Fruit fly (Drosophila melanogaster) whole organism, embryonic: ENCODE measurements around the gene CG7497.

Source experiments
- Blimp-1 ChIP-seq: fragments of 200-800 bp; sonication (Bioruptor generic); optimal IDR thresholded peaks from 3 replicates; lab custom pipeline; 2018; ENCODE audit warnings: missing biosample characterization, missing genetic modification characterization, mild to moderate bottlenecking, moderate library complexity, missing genetic modification reagents
- CG11504 ChIP-seq: fragments of 200-800 bp; sonication (Bioruptor generic); optimal IDR thresholded peaks from 3 replicates; lab custom pipeline; 2019; ENCODE audit warnings: missing biosample characterization, mild to moderate bottlenecking, missing genetic modification characterization, moderate library complexity
- CG14050 ChIP-seq: fragments of 200-800 bp; sonication (Bioruptor generic); IDR thresholded peaks from 3 replicates; pipeline ENCODE4 v1.3.6; 2022; ENCODE audit warnings: missing biosample characterization, missing genetic modification characterization
- CG15269 ChIP-seq: fragments of 200-800 bp; sonication (Bioruptor generic); optimal IDR thresholded peaks from 2 replicates; lab custom pipeline; 2018; ENCODE audit warnings: missing biosample characterization, mild to moderate bottlenecking, missing genetic modification characterization, moderate library complexity
- CG16863 ChIP-seq: fragments of 200-800 bp; sonication (Bioruptor generic); optimal IDR thresholded peaks from 3 replicates; lab custom pipeline; 2016; ENCODE audit warnings: missing biosample characterization, missing genetic modification characterization
- CG2120 ChIP-seq: fragments of 200-800 bp; sonication (Bioruptor generic); optimal IDR thresholded peaks from 3 replicates; lab custom pipeline; 2016; ENCODE audit warnings: missing biosample characterization, missing genetic modification characterization
- CG2678 ChIP-seq: fragments of 200-800 bp; sonication (Bioruptor generic); optimal IDR thresholded peaks from 3 replicates; lab custom pipeline; 2019; ENCODE audit warnings: missing biosample characterization, mild to moderate bottlenecking, missing genetic modification characterization, moderate library complexity
- CG30403 ChIP-seq: fragments of 200-800 bp; sonication (Bioruptor generic); optimal IDR thresholded peaks from 3 replicates; lab custom pipeline; 2016; ENCODE audit warnings: missing biosample characterization, missing genetic modification characterization
- CG31224 ChIP-seq: fragments of 200-800 bp; sonication (Bioruptor generic); IDR thresholded peaks from 2 replicates; pipeline ENCODE4 v1.3.6; 2022; ENCODE audit warnings: missing biosample characterization, missing genetic modification characterization
- CG32767 ChIP-seq: fragments of 200-800 bp; sonication (Bioruptor generic); IDR thresholded peaks from 2 replicates; pipeline ENCODE4 v1.3.6; 2022; ENCODE audit warnings: missing biosample characterization, missing genetic modification characterization
- CG3407 ChIP-seq: fragments of 200-800 bp; sonication (Bioruptor generic); optimal IDR thresholded peaks from 2 replicates; lab custom pipeline; 2018; ENCODE audit warnings: missing biosample characterization, mild to moderate bottlenecking, missing genetic modification characterization
- CG6765 ChIP-seq: fragments of 200-800 bp; sonication (Bioruptor generic); optimal IDR thresholded peaks from 3 replicates; lab custom pipeline; 2017; ENCODE audit warnings: missing biosample characterization, mild to moderate bottlenecking, missing genetic modification characterization
- CG7271 ChIP-seq: fragments of 200-800 bp; sonication (Bioruptor generic); optimal IDR thresholded peaks from 2 replicates; lab custom pipeline; 2018; ENCODE audit warnings: missing biosample characterization, mild to moderate bottlenecking, missing genetic modification characterization, moderate library complexity
- CG7839 ChIP-seq: fragments of 200-800 bp; sonication (Bioruptor generic); optimal IDR thresholded peaks from 3 replicates; lab custom pipeline; 2018; ENCODE audit warnings: missing biosample characterization, mild to moderate bottlenecking, missing genetic modification characterization, moderate library complexity
- CG7987 ChIP-seq: fragments of 200-800 bp; sonication (Bioruptor generic); optimal IDR thresholded peaks from 2 replicates; lab custom pipeline; 2018; ENCODE audit warnings: missing biosample characterization, mild to moderate bottlenecking, missing genetic modification characterization, moderate library complexity
- CoRest ChIP-seq: fragments of 200-800 bp; sonication (Bioruptor generic); optimal IDR thresholded peaks from 3 replicates; lab custom pipeline; 2018; ENCODE audit warnings: missing biosample characterization, mild to moderate bottlenecking, missing genetic modification characterization, moderate library complexity
- Drgx ChIP-seq: fragments of 200-800 bp; sonication (Bioruptor generic); IDR thresholded peaks from 2 replicates; pipeline ENCODE4 v1.3.6; 2022; ENCODE audit warnings: missing biosample characterization, missing genetic modification characterization
- ERR ChIP-seq: fragments of 200-800 bp; sonication (Bioruptor generic); optimal IDR thresholded peaks from 2 replicates; lab custom pipeline; 2016; ENCODE audit warnings: missing biosample characterization, missing genetic modification characterization
- Eip74EF ChIP-seq, 2 experiments: fragments of 200-800 bp in 1 of 2; fragments of >200 bp in 1 of 2; sonication (Bioruptor generic) in 1 of 2; optimal IDR thresholded peaks; 2 replicates each; lab custom pipeline; 2017 to 2019; ENCODE audit warnings: missing biosample characterization in 2 of 2, missing genetic modification characterization in 2 of 2, mild to moderate bottlenecking in 1 of 2, moderate library complexity in 1 of 2
- Ets65A ChIP-seq: fragments of 200-800 bp; sonication (Bioruptor generic); peaks from one replicate; lab custom pipeline; 2016; ENCODE audit warnings: missing biosample characterization, missing genetic modification characterization
- Hr78 ChIP-seq, 2 experiments: fragments of 200-800 bp in 1 of 2; fragments of >200 bp in 1 of 2; sonication (Bioruptor generic) in 1 of 2; optimal IDR thresholded peaks; 2 replicates each; lab custom pipeline; 2017 to 2019; ENCODE audit warnings: missing biosample characterization in 2 of 2, missing genetic modification characterization in 2 of 2, mild to moderate bottlenecking in 1 of 2, moderate library complexity in 1 of 2
- Hsf ChIP-seq: fragments of 200-800 bp; sonication (Bioruptor generic); optimal IDR thresholded peaks from 3 replicates; lab custom pipeline; 2016; ENCODE audit warnings: missing biosample characterization, missing genetic modification characterization
- Med ChIP-seq: fragments of 200-800 bp; sonication (Bioruptor generic); peaks from one replicate; lab custom pipeline; 2016; ENCODE audit warnings: missing biosample characterization, missing genetic modification characterization, mild to moderate bottlenecking, inconsistent platforms, moderate library complexity
- Ravus ChIP-seq: fragments of 200-800 bp; sonication (Bioruptor generic); IDR thresholded peaks from 2 replicates; pipeline ENCODE4 v1.3.6; 2022; ENCODE audit warnings: missing biosample characterization, missing genetic modification characterization
- Sox100B ChIP-seq: fragments of 200-800 bp; sonication (Bioruptor generic); optimal IDR thresholded peaks from 3 replicates; lab custom pipeline; 2018; ENCODE audit warnings: missing biosample characterization, mild to moderate bottlenecking, missing genetic modification characterization
- Sox102F ChIP-seq: fragments of 200-800 bp; sonication (Bioruptor generic); optimal IDR thresholded peaks from 2 replicates; lab custom pipeline; 2018; ENCODE audit warnings: missing biosample characterization, mild to moderate bottlenecking, missing genetic modification characterization, moderate library complexity
- Spps ChIP-seq: fragments of 200-800 bp; sonication (Bioruptor generic); optimal IDR thresholded peaks from 2 replicates; lab custom pipeline; 2018; ENCODE audit warnings: missing biosample characterization, mild to moderate bottlenecking, missing genetic modification characterization
- ash1 ChIP-seq: fragments of 200-800 bp; sonication (Bioruptor generic); optimal IDR thresholded peaks from 2 replicates; lab custom pipeline; 2018; ENCODE audit warnings: missing biosample characterization, mild to moderate bottlenecking, missing genetic modification characterization
- bcd ChIP-seq: fragments of 200-800 bp; sonication (Bioruptor generic); optimal IDR thresholded peaks from 2 replicates; lab custom pipeline; 2017; ENCODE audit warnings: missing biosample characterization, mild to moderate bottlenecking, missing genetic modification characterization
- cg ChIP-seq: fragments of 200-800 bp; sonication (Bioruptor generic); optimal IDR thresholded peaks from 3 replicates; lab custom pipeline; 2019; ENCODE audit warnings: missing biosample characterization, mild to moderate bottlenecking, missing genetic modification characterization, moderate library complexity
- chinmo ChIP-seq: fragments of 200-800 bp; sonication (Bioruptor generic); IDR thresholded peaks from 4 replicates; pipeline ENCODE4 v1.3.6; 2022; ENCODE audit warnings: missing biosample characterization, missing genetic modification characterization; ENCODE audit not compliant: partially characterized antibody
- crol ChIP-seq: fragments of 200-800 bp; sonication (Bioruptor generic); IDR thresholded peaks from 2 replicates; pipeline ENCODE4 v1.3.6; 2022; ENCODE audit warnings: missing biosample characterization, missing genetic modification characterization
- disco-r ChIP-seq: fragments of 200-800 bp; sonication (Bioruptor generic); optimal IDR thresholded peaks from 2 replicates; lab custom pipeline; 2016; ENCODE audit warnings: missing biosample characterization, missing genetic modification characterization
- dmrt11E ChIP-seq: fragments of 200-800 bp; sonication (Bioruptor generic); optimal IDR thresholded peaks from 3 replicates; lab custom pipeline; 2018; ENCODE audit warnings: missing biosample characterization, mild to moderate bottlenecking, missing genetic modification characterization, moderate library complexity
- ftz-f1 ChIP-seq: fragments of 200-800 bp; sonication (Bioruptor generic); optimal IDR thresholded peaks from 2 replicates; lab custom pipeline; 2016; ENCODE audit warnings: missing biosample characterization, missing genetic modification characterization
- gem ChIP-seq: fragments of 200-800 bp; sonication (Bioruptor generic); optimal IDR thresholded peaks from 2 replicates; lab custom pipeline; 2019; ENCODE audit warnings: missing biosample characterization, mild to moderate bottlenecking, missing genetic modification characterization, moderate library complexity
- lmd ChIP-seq: fragments of 200-800 bp; sonication (Bioruptor generic); IDR thresholded peaks from 2 replicates; pipeline ENCODE4 v1.3.6; 2022; ENCODE audit warnings: missing biosample characterization, missing genetic modification characterization
- odd ChIP-seq: fragments of 200-800 bp; sonication (Bioruptor generic); optimal IDR thresholded peaks from 2 replicates; lab custom pipeline; 2017; ENCODE audit warnings: missing biosample characterization, mild to moderate bottlenecking, missing genetic modification characterization
- pum ChIP-seq: fragments of 200-800 bp; sonication (Bioruptor generic); optimal IDR thresholded peaks from 2 replicates; lab custom pipeline; 2016; ENCODE audit warnings: missing biosample characterization, missing genetic modification characterization
- rib ChIP-seq: fragments of 200-800 bp; sonication (Bioruptor generic); IDR thresholded peaks from 2 replicates; pipeline ENCODE4 v1.3.6; 2022; ENCODE audit warnings: missing biosample characterization, missing genetic modification characterization
- slp2 ChIP-seq: fragments of 200-800 bp; sonication (Bioruptor generic); optimal IDR thresholded peaks from 2 replicates; lab custom pipeline; 2016; ENCODE audit warnings: missing biosample characterization, missing genetic modification characterization
- sr ChIP-seq: fragments of 200-800 bp; sonication (Bioruptor generic); IDR thresholded peaks from 3 replicates; pipeline ENCODE4 v1.3.6; 2022; ENCODE audit warnings: missing biosample characterization, missing genetic modification characterization
- twi ChIP-seq: fragments of 200-800 bp; optimal IDR thresholded peaks from 2 replicates; lab custom pipeline; 2019; ENCODE audit warnings: missing biosample characterization, mild to moderate bottlenecking, missing genetic modification characterization, moderate library complexity
- vvl ChIP-seq: fragments of 200-800 bp; sonication (Bioruptor generic); IDR thresholded peaks from 2 replicates; pipeline ENCODE4 v1.3.6; 2022; ENCODE audit warnings: missing biosample characterization, missing genetic modification characterization
- yki ChIP-seq: fragments of >200 bp; optimal IDR thresholded peaks from 3 replicates; lab custom pipeline; 2018
- z ChIP-seq: fragments of 200-800 bp; sonication (Bioruptor generic); IDR thresholded peaks from 3 replicates; pipeline ENCODE4 v1.3.6; 2022; ENCODE audit warnings: missing biosample characterization, missing genetic modification characterization

CG7497 gene

DNA sequence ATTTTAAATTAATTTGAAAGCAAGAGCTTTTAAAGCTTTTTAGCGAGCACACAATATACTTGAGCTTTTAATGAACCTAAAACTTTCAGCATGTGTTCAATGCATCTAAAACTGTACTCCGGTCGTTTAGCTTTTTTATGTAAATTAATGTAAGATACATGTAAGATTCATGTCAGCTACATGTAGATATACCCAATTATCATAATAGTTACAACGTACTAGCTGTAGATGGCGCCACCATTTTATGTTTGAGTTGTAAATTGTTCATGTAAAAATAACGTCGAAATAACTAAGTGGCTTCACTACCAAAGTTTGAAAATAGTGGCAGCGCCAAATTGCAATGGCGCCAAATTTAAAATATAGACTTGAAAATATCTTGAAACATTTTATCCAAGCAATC, 36.4 kb upstream of the CG7497 start (continued):
- TF ChIP-seq twi (tag; lab: Kevin White, UChicago): no peak
- TF ChIP-seq yki (lab: Kevin White, UChicago): no peak
- TF ChIP-seq ash1 (GFP tag; lab: Kevin White, UChicago): no peak
- TF ChIP-seq CG31224 (GFP tag; lab: Robert Waterston, UW): no peak
- no peak for TF ChIP-seq CG3407
- peak; percentile 9 for TF ChIP-seq ERR (GFP tag; lab: Kevin White, UChicago)
- no peak for TF ChIP-seq slp2 (GFP tag; lab: Kevin White, UChicago)
- TF ChIP-seq z (GFP tag; lab: Robert Waterston, UW): no peak
- no peak for TF ChIP-seq CG6765 (GFP tag; lab: Kevin White, UChicago)
- no peak for TF ChIP-seq disco-r
- TF ChIP-seq Ravus (GFP tag; lab: Robert Waterston, UW): no peak
- TF ChIP-seq CG7271 (tag; lab: Kevin White, UChicago): no peak
- no peak for TF ChIP-seq CG32767 (GFP tag; lab: Robert Waterston, UW)
- peak; percentile 20 for TF ChIP-seq Hsf
- TF ChIP-seq crol: no peak
- TF ChIP-seq CG16863 (GFP tag; lab: Kevin White, UChicago): no peak
- TF ChIP-seq odd (GFP tag; lab: Kevin White, UChicago): no peak

DNA sequence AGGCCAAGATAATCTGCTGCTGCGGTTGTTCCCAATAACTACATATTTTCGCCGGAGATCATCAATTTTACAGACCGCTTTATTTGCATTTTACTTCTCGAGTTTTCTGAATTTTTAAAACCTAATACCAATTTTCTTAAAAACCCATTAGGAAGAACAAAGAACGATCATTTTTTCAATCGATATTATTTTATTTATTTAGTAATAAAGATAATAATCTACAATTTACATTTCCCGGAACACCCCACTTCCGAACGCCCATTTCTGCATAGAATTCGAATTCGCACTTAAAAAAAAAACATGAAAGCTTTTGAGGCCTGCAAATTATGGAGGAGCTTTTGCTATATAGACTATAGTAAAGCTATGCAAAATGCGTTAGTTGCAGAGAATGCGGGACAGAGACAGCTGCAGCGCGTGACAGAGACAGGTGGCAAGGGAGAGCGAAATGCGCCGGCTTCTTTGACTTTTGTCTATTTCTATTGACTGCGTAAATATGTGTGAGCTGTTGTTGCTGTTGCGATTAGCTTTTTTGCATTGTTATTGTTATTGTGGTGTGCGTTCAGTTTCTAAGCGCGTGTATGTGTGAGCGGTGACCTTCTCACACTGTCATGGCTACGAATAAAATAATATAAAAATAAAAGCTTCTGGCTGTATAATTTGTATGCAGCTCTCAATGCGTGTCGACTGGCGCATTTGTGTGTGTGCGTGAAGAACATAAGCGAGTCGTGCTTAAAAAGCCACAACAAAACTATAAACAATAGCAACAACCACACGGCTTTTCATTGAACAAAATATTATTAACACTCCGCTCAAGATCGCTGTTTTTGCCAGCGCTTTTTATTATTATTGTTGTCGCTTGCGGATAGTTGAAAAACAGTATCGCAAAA, 29.5 kb upstream of the CG7497 start:
- TF ChIP-seq Med (GFP tag; lab: Kevin White, UChicago) (peak; percentile 61), CG7839 (tag; lab: Kevin White, UChicago) (peak; percentile 29), CG2678 (tag; lab: Kevin White, UChicago) (peak; percentile 35), Spps (tag; lab: Kevin White, UChicago) (no peak), dmrt11E (tag; lab: Kevin White, UChicago) (no peak), rib (0 out of 2 replicates have a peak, but pooled peaks have one; percentile 41), lmd (GFP tag; lab: Robert Waterston, UW) (no peak), CG14050 (GFP tag; lab: Robert Waterston, UW) (no peak), Blimp-1 (GFP tag; lab: Kevin White, UChicago) (peak; percentile 2), Drgx (GFP tag; lab: Robert Waterston, UW) (peak; percentile 75), CG30403 (GFP tag; lab: Kevin White, UChicago) (peak; percentile 16), sr (GFP tag; lab: Robert Waterston, UW) (no peak), Ets65A (GFP tag; lab: Kevin White, UChicago) (peak; percentile 38), chinmo (GFP tag; lab: Robert Waterston, UW) (peak; percentile 96), ftz-f1 (peak; percentile 24), CG7987 (GFP tag; lab: Kevin White, UChicago) (no peak), gem (tag; lab: Kevin White, UChicago) (peak; percentile 19), pum (GFP tag; lab: Kevin White, UChicago) (no peak), CG2120 (GFP tag; lab: Kevin White, UChicago) (peak; percentile 15), cg (peak; percentile 56), vvl (GFP tag; lab: Robert Waterston, UW) (0 out of 2 replicates have a peak, but pooled peaks have one; percentile 18), Hr78 (GFP tag; optimal IDR thresholded peaks at IDR 0.05; lab: Kevin White, UChicago) (peak in 1 of 2 experiments; percentile 9), Sox100B (GFP tag; lab: Kevin White, UChicago) (peak; percentile 27), CG15269 (peak; percentile 7), CoRest (tag; lab: Kevin White, UChicago) (peak; percentile 0), Eip74EF (GFP tag; optimal IDR thresholded peaks at IDR 0.05; lab: Kevin White, UChicago) (peak in 1 of 2 experiments; percentile 39), CG11504 (tag; lab: Kevin White, UChicago) (peak; percentile 49), Sox102F (GFP tag; lab: Kevin White, UChicago) (peak; percentile 5), bcd (GFP tag; lab: Kevin White, UChicago) (peak; percentile 6)
